Fruit fly (Drosophila melanogaster) Kc167 (cell line): ENCODE measurements around the gene CG10555.

ENCODE experiments used
- insv ChIP-seq: fragments of >200 bp; optimal IDR thresholded peaks from 3 replicates; lab custom pipeline; 2018; ENCODE audit warnings: missing external identifiers
- psq ChIP-seq: fragments of >200 bp; optimal IDR thresholded peaks from 2 replicates; lab custom pipeline; 2017; ENCODE audit warnings: missing external identifiers

- TF ChIP-seq psq (lab: Kevin White, UChicago) (no peak), insv (lab: Kevin White, UChicago) (no peak)
Observed at dm6 chrX:8414351-8414750, 15.6 kb downstream of the CG10555 start.
